Fruit fly (Drosophila melanogaster) whole organism, prepupa: ENCODE data around the gene CG15643.
A peak's percentile ranks its signal among the peaks of the same experiment; 100 is the strongest.

Experiments
- CG10631 ChIP-seq: fragments of 200-800 bp; sonication (Bioruptor generic); optimal IDR thresholded peaks from 2 replicates; lab custom pipeline; 2016; ENCODE audit warnings: missing biosample characterization, missing genetic modification characterization
- CG10669 ChIP-seq: fragments of 200-800 bp; sonication (Bioruptor generic); optimal IDR thresholded peaks from 3 replicates; lab custom pipeline; 2018; ENCODE audit warnings: missing biosample characterization, mild to moderate bottlenecking, missing genetic modification characterization, moderate library complexity
- CG11902 ChIP-seq: fragments of 200-800 bp; sonication (Bioruptor generic); optimal IDR thresholded peaks from 3 replicates; lab custom pipeline; 2016; ENCODE audit warnings: missing biosample characterization, missing genetic modification characterization
- CG1621 ChIP-seq: fragments of 200-800 bp; sonication (Bioruptor generic); optimal IDR thresholded peaks from 3 replicates; lab custom pipeline; 2018; ENCODE audit warnings: missing biosample characterization, mild to moderate bottlenecking, missing genetic modification characterization
- CG3032 ChIP-seq: fragments of 200-800 bp; optimal IDR thresholded peaks from 2 replicates; lab custom pipeline; 2019; ENCODE audit warnings: missing biosample characterization, mild to moderate bottlenecking, missing genetic modification characterization, moderate library complexity
- CG31627 ChIP-seq: fragments of 200-800 bp; sonication (Bioruptor generic); optimal IDR thresholded peaks from 3 replicates; lab custom pipeline; 2016; ENCODE audit warnings: missing biosample characterization, missing genetic modification characterization
- CG32006 ChIP-seq: fragments of 200-800 bp; sonication (Bioruptor generic); optimal IDR thresholded peaks from 3 replicates; lab custom pipeline; 2017; ENCODE audit warnings: missing biosample characterization, mild to moderate bottlenecking, missing genetic modification characterization
- CG34406 ChIP-seq: fragments of 200-800 bp; sonication (Bioruptor generic); optimal IDR thresholded peaks from 3 replicates; lab custom pipeline; 2016; ENCODE audit warnings: missing biosample characterization, missing genetic modification characterization
- CG3919 ChIP-seq: fragments of 200-800 bp; sonication (Bioruptor generic); optimal IDR thresholded peaks from 3 replicates; lab custom pipeline; 2016; ENCODE audit warnings: missing biosample characterization, missing genetic modification characterization
- CG4318 ChIP-seq: fragments of 200-800 bp; sonication (Bioruptor generic); optimal IDR thresholded peaks from 3 replicates; lab custom pipeline; 2017; ENCODE audit warnings: missing biosample characterization, mild to moderate bottlenecking, missing genetic modification characterization
- CG6163 ChIP-seq: fragments of 200-800 bp; sonication (Bioruptor generic); IDR thresholded peaks from 3 replicates; pipeline ENCODE4 v1.3.6; 2022; ENCODE audit warnings: missing biosample characterization, missing genetic modification characterization
- CG6276 ChIP-seq: fragments of 200-800 bp; sonication (Bioruptor generic); optimal IDR thresholded peaks from 2 replicates; lab custom pipeline; 2017; ENCODE audit warnings: missing biosample characterization, mild to moderate bottlenecking, missing genetic modification characterization
- CG6792 ChIP-seq: fragments of 200-800 bp; sonication (Bioruptor generic); optimal IDR thresholded peaks from 3 replicates; lab custom pipeline; 2016; ENCODE audit warnings: missing biosample characterization, missing genetic modification characterization
- CG6854 ChIP-seq: fragments of 200-800 bp; sonication (Bioruptor generic); optimal IDR thresholded peaks from 2 replicates; lab custom pipeline; 2017; ENCODE audit warnings: missing biosample characterization, mild to moderate bottlenecking, missing genetic modification characterization
- CG7368 ChIP-seq: fragments of 200-800 bp; sonication (Bioruptor generic); optimal IDR thresholded peaks from 3 replicates; lab custom pipeline; 2016; ENCODE audit warnings: missing biosample characterization, missing genetic modification characterization
- CG8319 ChIP-seq: fragments of 200-800 bp; sonication (Bioruptor generic); optimal IDR thresholded peaks from 3 replicates; lab custom pipeline; 2016; ENCODE audit warnings: missing biosample characterization, missing genetic modification characterization
- CG8632 ChIP-seq: fragments of 200-800 bp; sonication (Bioruptor generic); optimal IDR thresholded peaks from 3 replicates; lab custom pipeline; 2016; ENCODE audit warnings: missing biosample characterization, missing genetic modification characterization
- CG9139 ChIP-seq: fragments of 200-800 bp; sonication (Bioruptor generic); optimal IDR thresholded peaks from 3 replicates; lab custom pipeline; 2017; ENCODE audit warnings: missing biosample characterization, mild to moderate bottlenecking, missing genetic modification characterization
- Eip75B ChIP-seq: fragments of 200-800 bp; sonication (Bioruptor generic); optimal IDR thresholded peaks from 3 replicates; lab custom pipeline; 2016; ENCODE audit warnings: missing biosample characterization, missing genetic modification characterization
- Eip78C ChIP-seq: fragments of 200-800 bp; sonication (Bioruptor generic); peaks from one replicate; lab custom pipeline; 2016; ENCODE audit warnings: missing biosample characterization, missing genetic modification characterization
- Eip93F ChIP-seq: fragments of 200-800 bp; sonication (Bioruptor generic); optimal IDR thresholded peaks from 2 replicates; lab custom pipeline; 2016; ENCODE audit warnings: missing biosample characterization, mild to moderate bottlenecking, missing genetic modification characterization
- Ets96B ChIP-seq: fragments of 200-800 bp; optimal IDR thresholded peaks from 2 replicates; lab custom pipeline; 2019; ENCODE audit warnings: missing biosample characterization, mild to moderate bottlenecking, missing genetic modification characterization, moderate library complexity
- Hr38 ChIP-seq: sonication (Bioruptor generic); optimal IDR thresholded peaks from 2 replicates; lab custom pipeline; 2016; ENCODE audit warnings: missing biosample characterization, missing genetic modification characterization
- Lpt ChIP-seq: fragments of 200-800 bp; sonication (Bioruptor generic); optimal IDR thresholded peaks from 3 replicates; lab custom pipeline; 2016; ENCODE audit warnings: missing biosample characterization, missing genetic modification characterization
- Met ChIP-seq: fragments of 200-800 bp; sonication (Bioruptor generic); optimal IDR thresholded peaks from 3 replicates; lab custom pipeline; 2016; ENCODE audit warnings: missing biosample characterization, missing genetic modification characterization
- Sox14 ChIP-seq: fragments of 200-800 bp; sonication (Bioruptor generic); optimal IDR thresholded peaks from 3 replicates; lab custom pipeline; 2016; ENCODE audit warnings: missing biosample characterization, missing genetic modification characterization
- achi ChIP-seq: fragments of 200-800 bp; sonication (Bioruptor generic); optimal IDR thresholded peaks from 3 replicates; lab custom pipeline; 2016; ENCODE audit warnings: missing biosample characterization, missing genetic modification characterization
- acj6 ChIP-seq: fragments of 200-800 bp; sonication (Bioruptor generic); optimal IDR thresholded peaks from 3 replicates; lab custom pipeline; 2016; ENCODE audit warnings: missing biosample characterization, missing genetic modification characterization
- dac ChIP-seq: fragments of 200-800 bp; sonication (Bioruptor generic); optimal IDR thresholded peaks from 2 replicates; lab custom pipeline; 2017; ENCODE audit warnings: missing biosample characterization, mild to moderate bottlenecking, missing genetic modification characterization
- dsx ChIP-seq: fragments of 200-800 bp; optimal IDR thresholded peaks from 3 replicates; lab custom pipeline; 2019; ENCODE audit warnings: missing biosample characterization, mild to moderate bottlenecking, missing genetic modification characterization, moderate library complexity; ENCODE audit not compliant: poor library complexity, severe bottlenecking
- eg ChIP-seq: fragments of 200-800 bp; sonication (Bioruptor generic); IDR thresholded peaks from 3 replicates; pipeline ENCODE4 v1.3.6; 2022; ENCODE audit warnings: missing biosample characterization, missing genetic modification characterization
- esn ChIP-seq: fragments of 200-800 bp; sonication (Bioruptor generic); optimal IDR thresholded peaks from 2 replicates; lab custom pipeline; 2016; ENCODE audit warnings: missing biosample characterization, mild to moderate bottlenecking, missing genetic modification characterization, moderate library complexity
- fd59A ChIP-seq: fragments of 200-800 bp; sonication (Bioruptor generic); optimal IDR thresholded peaks from 2 replicates; lab custom pipeline; 2017; ENCODE audit warnings: missing biosample characterization, mild to moderate bottlenecking, missing genetic modification characterization, missing genetic modification reagents
- fkh ChIP-seq: fragments of 200-800 bp; sonication (Bioruptor generic); optimal IDR thresholded peaks from 3 replicates; lab custom pipeline; 2017; ENCODE audit warnings: missing biosample characterization, mild to moderate bottlenecking, missing genetic modification characterization, moderate library complexity
- net ChIP-seq: fragments of 200-800 bp; sonication (Bioruptor generic); optimal IDR thresholded peaks from 3 replicates; lab custom pipeline; 2016; ENCODE audit warnings: missing biosample characterization, missing genetic modification characterization
- pdm3 ChIP-seq: fragments of 200-800 bp; sonication (Bioruptor generic); optimal IDR thresholded peaks from 3 replicates; lab custom pipeline; 2016; ENCODE audit warnings: missing biosample characterization, missing genetic modification characterization
- ss ChIP-seq, 2 experiments: fragments of 200-800 bp; sonication (Bioruptor generic); optimal IDR thresholded peaks; 2 replicates in 1 of 2; 3 replicates in 1 of 2; lab custom pipeline; 2017 to 2018; ENCODE audit warnings: mild to moderate bottlenecking in 2 of 2, missing biosample characterization in 2 of 2, missing genetic modification characterization in 2 of 2, moderate library complexity in 1 of 2
- svp ChIP-seq: fragments of 200-800 bp; sonication (Bioruptor generic); peaks from one replicate; lab custom pipeline; 2016; ENCODE audit warnings: missing biosample characterization, missing genetic modification characterization
- topi ChIP-seq: fragments of 200-800 bp; sonication (Bioruptor generic); optimal IDR thresholded peaks from 3 replicates; lab custom pipeline; 2016; ENCODE audit warnings: missing biosample characterization, missing genetic modification characterization
- vri ChIP-seq: fragments of 200-800 bp; sonication (Bioruptor generic); optimal IDR thresholded peaks from 3 replicates; lab custom pipeline; 2016; ENCODE audit warnings: missing biosample characterization, mild to moderate bottlenecking, missing genetic modification characterization

Gene CG15643

DNA sequence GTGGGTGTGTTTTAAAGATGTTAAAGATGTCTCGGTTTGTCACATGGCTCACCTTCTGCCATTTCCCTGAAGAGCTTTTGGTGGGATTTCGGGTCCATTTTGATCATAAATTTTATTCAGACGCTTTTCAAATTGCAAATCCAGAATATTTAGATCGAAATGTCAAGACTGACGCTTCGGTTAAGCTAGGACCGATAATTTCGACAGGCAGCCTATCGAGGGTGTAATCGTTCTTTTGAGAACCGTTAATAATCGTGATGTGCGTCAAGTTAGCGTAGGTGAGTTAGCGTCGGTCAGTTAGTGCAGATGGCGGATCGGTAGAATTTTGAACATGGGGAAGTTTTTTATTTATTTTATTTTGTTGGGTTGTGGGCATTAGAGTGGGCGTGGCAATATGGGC is 3.6 kb upstream of the CG15643 start, which contains the start of gene CG42299:
TSS of gene CG42299 (minus strand) at position 127 of the 400 bp plus-strand sequence.
- TF ChIP-seq acj6 (GFP tag; lab: Kevin White, UChicago) (no peak), topi (no peak), Ets96B (tag; lab: Kevin White, UChicago) (no peak)

DNA sequence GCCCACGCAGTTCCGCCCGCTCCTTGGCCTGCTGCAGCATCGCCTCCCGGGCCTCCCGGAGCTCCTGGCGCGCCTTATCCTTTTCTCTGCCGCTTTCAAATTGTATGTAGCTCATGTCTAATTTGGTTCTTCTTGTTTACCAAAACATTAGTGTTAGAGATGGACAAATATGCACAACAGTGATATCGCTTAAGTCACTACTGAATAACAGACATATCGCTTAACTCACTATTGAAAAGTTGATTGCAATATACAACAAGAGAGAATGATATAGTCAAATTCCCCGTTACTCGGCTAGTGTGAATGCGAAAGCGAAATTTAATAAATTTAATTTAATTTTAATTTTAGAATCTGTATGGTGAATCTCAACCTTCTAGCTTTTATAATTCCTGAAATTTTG is 2.4 kb upstream of the CG15643 start, which contains the start of gene CG9213:
TSS of gene CG9213 (minus strand) at position 152 of the 400 bp plus-strand sequence.
- TF ChIP-seq Ets96B (tag; lab: Kevin White, UChicago): no peak
- TF ChIP-seq net (GFP tag; lab: Kevin White, UChicago): no peak
- TF ChIP-seq Eip78C (GFP tag; lab: Kevin White, UChicago): peak; percentile 55
- no peak for TF ChIP-seq achi
- peak; percentile 4 for TF ChIP-seq esn (GFP tag; lab: Kevin White, UChicago)
- TF ChIP-seq fkh (GFP tag; lab: Kevin White, UChicago): peak; percentile 78

DNA sequence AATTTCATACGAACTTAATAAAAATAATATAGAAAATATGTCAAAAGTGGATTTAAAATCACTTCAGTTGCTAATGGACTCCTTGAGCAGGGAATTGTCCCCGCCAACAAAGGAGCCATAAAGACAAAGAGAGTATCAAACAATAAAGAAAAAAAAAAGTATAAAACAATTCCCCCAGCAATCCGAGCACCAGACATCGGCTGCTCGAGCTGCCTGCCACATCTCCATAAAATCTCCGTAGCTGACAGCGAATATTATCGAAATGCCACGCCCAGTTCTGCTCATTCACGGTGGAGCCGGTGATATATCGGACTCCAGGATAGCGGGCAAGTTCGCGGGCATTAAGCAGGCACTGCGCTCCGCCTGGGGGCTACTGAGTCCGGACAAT is 3.0 kb downstream of the CG15643 start, which contains the start of gene CG7860:
TSS of gene CG7860 (plus strand) at position 11 of the 388 bp plus-strand sequence.
- TF ChIP-seq CG6163: peak; percentile 55; the same call in 2 of the 3 replicates
- no peak for TF ChIP-seq CG6792
- TF ChIP-seq CG8319 (GFP tag; lab: Kevin White, UChicago): no peak
- TF ChIP-seq Sox14: peak; percentile 79
- TF ChIP-seq CG7368: no peak
- peak; percentile 6 for TF ChIP-seq topi
- TF ChIP-seq ss (GFP tag; optimal IDR thresholded peaks at IDR 0.05; lab: Kevin White, UChicago): peak; percentile 19 to 37
- TF ChIP-seq CG10631 (GFP tag; lab: Kevin White, UChicago): no peak
- TF ChIP-seq esn (GFP tag; lab: Kevin White, UChicago): peak; percentile 19
- peak; percentile 30 for TF ChIP-seq CG34406 (GFP tag; lab: Kevin White, UChicago)
- TF ChIP-seq CG9139 (GFP tag; lab: Kevin White, UChicago): peak; percentile 10
- peak; percentile 39 for TF ChIP-seq CG1621 (tag; lab: Kevin White, UChicago)
- TF ChIP-seq eg: no peak
- TF ChIP-seq fkh (GFP tag; lab: Kevin White, UChicago): no peak
- peak; percentile 73 for TF ChIP-seq Eip78C (GFP tag; lab: Kevin White, UChicago)
- TF ChIP-seq CG6276 (GFP tag; lab: Kevin White, UChicago): no peak
- TF ChIP-seq pdm3 (GFP tag; lab: Kevin White, UChicago): no peak
- TF ChIP-seq CG3919 (GFP tag; lab: Kevin White, UChicago): peak; percentile 20
- TF ChIP-seq CG32006 (GFP tag; lab: Kevin White, UChicago): no peak
- TF ChIP-seq CG10669 (GFP tag; lab: Kevin White, UChicago): no peak
- no peak for TF ChIP-seq Hr38
- TF ChIP-seq, all 60 proteins: peak for 10

DNA sequence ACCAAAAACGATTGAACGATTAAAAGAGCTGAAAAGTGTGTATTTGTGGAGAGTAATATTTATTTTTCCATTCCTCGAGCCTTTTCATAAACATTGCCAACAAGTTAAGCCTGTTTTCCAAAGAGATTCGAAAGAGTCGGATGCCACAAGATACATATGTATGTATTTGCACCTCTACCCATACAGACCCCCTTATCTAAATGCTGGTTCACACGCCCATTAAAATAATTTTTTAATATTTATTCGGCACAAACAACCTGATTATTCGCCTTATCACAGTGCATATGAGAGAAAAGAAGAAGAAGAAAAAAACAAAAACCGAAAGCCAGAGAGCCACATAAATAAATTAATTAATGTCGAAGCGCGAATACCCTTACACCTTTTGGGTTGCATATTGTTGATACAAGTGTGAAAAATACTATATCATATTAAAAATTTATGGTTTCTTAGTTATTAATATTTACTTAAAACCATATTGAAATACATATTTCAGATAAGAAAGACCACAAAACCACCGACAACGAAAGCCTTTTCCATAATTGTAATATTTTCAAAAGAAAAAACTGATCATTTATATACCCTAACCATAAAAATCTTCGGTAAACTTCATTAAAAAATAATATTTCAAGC is 3.5 kb downstream of the CG15643 start:
- TF ChIP-seq CG6854 (GFP tag; lab: Kevin White, UChicago) (peak; percentile 37), dac (GFP tag; lab: Kevin White, UChicago) (no peak), CG10631 (GFP tag; lab: Kevin White, UChicago) (peak; percentile 12), fd59A (GFP tag; lab: Kevin White, UChicago) (no peak), Eip75B (GFP tag; lab: Kevin White, UChicago) (no peak), CG4318 (GFP tag; lab: Kevin White, UChicago) (no peak), acj6 (GFP tag; lab: Kevin White, UChicago) (no peak), CG3032 (tag; lab: Kevin White, UChicago) (peak; percentile 13), CG34406 (GFP tag; lab: Kevin White, UChicago) (no peak), dsx (GFP tag; lab: Kevin White, UChicago) (peak; percentile 12), vri (GFP tag; lab: Kevin White, UChicago) (peak; percentile 26), CG8632 (GFP tag; lab: Kevin White, UChicago) (peak; percentile 41), CG31627 (no peak), Eip78C (GFP tag; lab: Kevin White, UChicago) (peak; percentile 79), Met (no peak), CG7368 (no peak), svp (peak; percentile 80), Eip93F (GFP tag; lab: Kevin White, UChicago) (peak; percentile 69), esn (GFP tag; lab: Kevin White, UChicago) (peak; percentile 34), CG10669 (GFP tag; lab: Kevin White, UChicago) (no peak), ss (GFP tag; optimal IDR thresholded peaks at IDR 0.05; lab: Kevin White, UChicago) (peak in 1 of 2 experiments; percentile 53), fkh (GFP tag; lab: Kevin White, UChicago) (peak; percentile 63), Sox14 (peak; percentile 4), Ets96B (tag; lab: Kevin White, UChicago) (peak; percentile 21), Lpt (GFP tag; lab: Kevin White, UChicago) (no peak), CG32006 (GFP tag; lab: Kevin White, UChicago) (no peak), CG11902 (no peak)
